Worm (Caenorhabditis elegans) whole organism, young adult: ENCODE results near the gene Y38H8A.2.

Source experiments
- B0261.1 ChIP-seq: sonication (generic microtip); optimal IDR thresholded peaks from 2 replicates; lab custom pipeline; 2016; ENCODE audit warnings: mild to moderate bottlenecking, missing genetic modification characterization, moderate library complexity, missing compliant biosample characterization
- B0336.3 ChIP-seq: fragments of 200-800 bp; sonication (Bioruptor generic); IDR thresholded peaks from 2 replicates; pipeline ENCODE4 v1.3.6; 2022; ENCODE audit warnings: missing genetic modification characterization, missing compliant biosample characterization
- F55B11.4 ChIP-seq: sonication (generic microtip); optimal IDR thresholded peaks from 2 replicates; lab custom pipeline; 2016; ENCODE audit warnings: missing compliant biosample characterization, missing genetic modification characterization, borderline replicate concordance; ENCODE audit not compliant: insufficient read depth
- F57C9.4 ChIP-seq: sonication (generic microtip); optimal IDR thresholded peaks from 2 replicates; lab custom pipeline; 2017; ENCODE audit warnings: mild to moderate bottlenecking, missing genetic modification characterization, missing compliant biosample characterization
- K11D2.4 ChIP-seq: fragments of 200-800 bp; sonication (Bioruptor generic); IDR thresholded peaks from 2 replicates; pipeline ENCODE4 v1.3.6; 2022; ENCODE audit warnings: missing genetic modification reagents, missing genetic modification characterization, missing compliant biosample characterization
- K12H6.12 ChIP-seq: fragments of 200-800 bp; sonication (Bioruptor generic); optimal IDR thresholded peaks from 2 replicates; lab custom pipeline; 2018; ENCODE audit warnings: mild to moderate bottlenecking, missing genetic modification characterization, missing compliant biosample characterization
- T26A5.8 ChIP-seq: sonication (generic microtip); optimal IDR thresholded peaks from 2 replicates; lab custom pipeline; 2016; ENCODE audit warnings: missing genetic modification characterization, missing compliant biosample characterization
- Y67H2A.10 ChIP-seq: fragments of 200-800 bp; sonication (Bioruptor generic); conservative IDR thresholded peaks from 2 replicates; pipeline ENCODE4 v1.3.6; 2022; ENCODE audit warnings: missing genetic modification reagents, missing genetic modification characterization, missing compliant biosample characterization
- Y79H2A.3 ChIP-seq: fragments of 200-800 bp; sonication (Bioruptor generic); conservative IDR thresholded peaks from 2 replicates; pipeline ENCODE4 v1.3.6; 2022; ENCODE audit warnings: missing genetic modification reagents, missing genetic modification characterization, missing compliant biosample characterization
- Y95B8A.8 ChIP-seq: fragments of 200-800 bp; sonication (Bioruptor generic); IDR thresholded peaks from 2 replicates; pipeline ENCODE4 v1.3.6; 2022; ENCODE audit warnings: missing genetic modification reagents, missing genetic modification characterization, missing compliant biosample characterization
- atf-7 ChIP-seq: sonication (generic microtip); optimal IDR thresholded peaks from 2 replicates; lab custom pipeline; 2017; ENCODE audit warnings: mild to moderate bottlenecking, missing genetic modification characterization, missing compliant biosample characterization
- athp-1 ChIP-seq: sonication (generic microtip); optimal IDR thresholded peaks from 2 replicates; lab custom pipeline; 2017; ENCODE audit warnings: mild to moderate bottlenecking, missing genetic modification characterization, missing compliant biosample characterization
- attf-3 ChIP-seq: fragments of 200-800 bp; sonication (Bioruptor generic); conservative IDR thresholded peaks from 2 replicates; pipeline ENCODE4 v1.3.6; 2022; ENCODE audit warnings: missing genetic modification reagents, missing genetic modification characterization, missing compliant biosample characterization
- cebp-1 ChIP-seq, 2 experiments: fragments of 200-800 bp in 1 of 2; sonication (Bioruptor generic) in 1 of 2; sonication (generic microtip) in 1 of 2; IDR thresholded peaks in 1 of 2; optimal IDR thresholded peaks in 1 of 2; 2 replicates each; pipeline versions ENCODE4 v1.3.6 to Lab custom; 2017 to 2022; ENCODE audit warnings: missing compliant biosample characterization in 2 of 2, missing genetic modification characterization in 2 of 2, mild to moderate bottlenecking in 1 of 2, missing genetic modification reagents in 1 of 2, moderate library complexity in 1 of 2
- cebp-2 ChIP-seq: fragments of 200-800 bp; sonication (Bioruptor generic); IDR thresholded peaks from 2 replicates; pipeline ENCODE4 v1.3.6; 2022; ENCODE audit warnings: missing genetic modification characterization, missing compliant biosample characterization
- ceh-100 ChIP-seq: fragments of 200-800 bp; sonication (Bioruptor generic); IDR thresholded peaks from 2 replicates; pipeline ENCODE4 v1.3.6; 2022; ENCODE audit warnings: missing genetic modification reagents, missing genetic modification characterization, missing compliant biosample characterization
- ceh-27 ChIP-seq: fragments of 200-800 bp; sonication (Bioruptor generic); optimal IDR thresholded peaks from 2 replicates; lab custom pipeline; 2018; ENCODE audit warnings: mild to moderate bottlenecking, missing genetic modification characterization, moderate library complexity, missing compliant biosample characterization
- ceh-40 ChIP-seq: fragments of 200-800 bp; sonication (Bioruptor generic); IDR thresholded peaks from 2 replicates; pipeline ENCODE4 v1.3.6; 2022; ENCODE audit warnings: missing genetic modification characterization, missing compliant biosample characterization
- chd-7 ChIP-seq: sonication (generic microtip); optimal IDR thresholded peaks from 2 replicates; lab custom pipeline; 2016; ENCODE audit warnings: mild to moderate bottlenecking, missing genetic modification characterization, moderate library complexity, missing compliant biosample characterization
- dox-1 ChIP-seq: fragments of 200-800 bp; sonication (Bioruptor generic); IDR thresholded peaks from 2 replicates; pipeline ENCODE4 v1.3.6; 2022; ENCODE audit warnings: missing genetic modification reagents, missing genetic modification characterization, missing compliant biosample characterization
- egl-18 ChIP-seq: fragments of 200-800 bp; sonication (Bioruptor generic); IDR thresholded peaks from 2 replicates; pipeline ENCODE4 v1.3.6; 2022; ENCODE audit warnings: missing genetic modification reagents, missing genetic modification characterization, missing compliant biosample characterization
- gei-17 ChIP-seq: fragments of 200-800 bp; sonication (Bioruptor generic); optimal IDR thresholded peaks from 2 replicates; lab custom pipeline; 2018; ENCODE audit warnings: mild to moderate bottlenecking, missing genetic modification characterization, missing compliant biosample characterization
- lag-1 ChIP-seq: fragments of 200-800 bp; sonication (Bioruptor generic); IDR thresholded peaks from 2 replicates; pipeline ENCODE4 v1.3.6; 2022; ENCODE audit warnings: missing genetic modification reagents, missing genetic modification characterization, missing compliant biosample characterization
- lsy-27 ChIP-seq: sonication (generic microtip); optimal IDR thresholded peaks from 2 replicates; lab custom pipeline; 2017; ENCODE audit warnings: missing genetic modification characterization, mild to moderate bottlenecking, missing compliant biosample characterization, antibody characterized with exemption, missing genotype, borderline replicate concordance; ENCODE audit not compliant: insufficient read depth
- madf-3 ChIP-seq: fragments of 200-800 bp; sonication (Bioruptor generic); IDR thresholded peaks from 2 replicates; pipeline ENCODE4 v1.3.6; 2022; ENCODE audit warnings: missing genetic modification reagents, missing genetic modification characterization, missing compliant biosample characterization
- mcd-1 ChIP-seq: fragments of 200-800 bp; sonication (Bioruptor generic); IDR thresholded peaks from 2 replicates; pipeline ENCODE4 v1.3.6; 2022; ENCODE audit warnings: missing genetic modification reagents, missing genetic modification characterization, missing compliant biosample characterization
- mel-28 ChIP-seq: sonication (generic microtip); optimal IDR thresholded peaks from 2 replicates; lab custom pipeline; 2016; ENCODE audit warnings: borderline replicate concordance, mild to moderate bottlenecking, missing genetic modification characterization, missing compliant biosample characterization
- nfyb-1 ChIP-seq: fragments of 200-800 bp; sonication (Bioruptor generic); IDR thresholded peaks from 2 replicates; pipeline ENCODE4 v1.3.6; 2022; ENCODE audit warnings: missing genetic modification reagents, missing genetic modification characterization, missing compliant biosample characterization
- nhr-120 ChIP-seq: fragments of 200-800 bp; sonication (Bioruptor generic); IDR thresholded peaks from 2 replicates; pipeline ENCODE4 v1.3.6; 2022; ENCODE audit warnings: missing genetic modification characterization, missing compliant biosample characterization
- nhr-179 ChIP-seq: sonication (generic microtip); optimal IDR thresholded peaks from 2 replicates; lab custom pipeline; 2016; ENCODE audit warnings: mild to moderate bottlenecking, missing genetic modification characterization, missing compliant biosample characterization
- pbrm-1 ChIP-seq: fragments of 200-800 bp; sonication (Bioruptor generic); IDR thresholded peaks from 2 replicates; pipeline ENCODE4 v1.3.6; 2022; ENCODE audit warnings: missing genetic modification reagents, missing genetic modification characterization, missing compliant biosample characterization
- rcor-1 ChIP-seq: fragments of 200-800 bp; sonication (Bioruptor generic); IDR thresholded peaks from 2 replicates; pipeline ENCODE4 v1.3.6; 2022; ENCODE audit warnings: missing genetic modification reagents, missing genetic modification characterization, missing compliant biosample characterization
- rec-8 ChIP-seq, 2 experiments: sonication (generic microtip); optimal IDR thresholded peaks; 2 replicates each; lab custom pipeline; 2016; ENCODE audit warnings: mild to moderate bottlenecking in 2 of 2, missing genetic modification characterization in 2 of 2, missing genetic modification reagents in 2 of 2, missing genotype in 2 of 2, missing biosample characterization in 1 of 2, missing compliant biosample characterization in 1 of 2, moderate library complexity in 1 of 2
- repo-1 ChIP-seq: sonication (generic microtip); optimal IDR thresholded peaks from 2 replicates; lab custom pipeline; 2017; ENCODE audit warnings: mild to moderate bottlenecking, missing genetic modification characterization, missing compliant biosample characterization
- sdz-38 ChIP-seq: sonication (generic microtip); optimal IDR thresholded peaks from 2 replicates; lab custom pipeline; 2016; ENCODE audit warnings: missing genotype, missing genetic modification characterization, missing compliant biosample characterization
- snpc-4 ChIP-seq, 5 experiments: fragments of 150-350 bp in 1 of 5; sonication (generic microtip) in 4 of 5; optimal IDR thresholded peaks; 2 replicates each; lab custom pipeline; 2014 to 2018; ENCODE audit warnings: missing genetic modification characterization in 5 of 5, missing biosample characterization in 3 of 5, antibody characterized with exemption in 2 of 5, mild to moderate bottlenecking in 2 of 5, missing compliant biosample characterization in 2 of 5, missing genotype in 2 of 5, moderate library complexity in 2 of 5, missing genetic modification reagents in 1 of 5
- somi-1 ChIP-seq: fragments of 200-800 bp; sonication (Bioruptor generic); optimal IDR thresholded peaks from 2 replicates; lab custom pipeline; 2018; ENCODE audit warnings: mild to moderate bottlenecking, missing genetic modification characterization, missing compliant biosample characterization
- sptf-2 ChIP-seq: fragments of 200-800 bp; sonication (Bioruptor generic); optimal IDR thresholded peaks from 2 replicates; lab custom pipeline; 2018; ENCODE audit warnings: mild to moderate bottlenecking, missing genetic modification characterization, missing compliant biosample characterization
- tbp1 ChIP-seq: fragments of 200-800 bp; sonication (Bioruptor generic); optimal IDR thresholded peaks from 2 replicates; lab custom pipeline; 2018; ENCODE audit warnings: mild to moderate bottlenecking, missing genetic modification characterization, missing compliant biosample characterization
- tbx-9 ChIP-seq: sonication (generic microtip); optimal IDR thresholded peaks from 2 replicates; lab custom pipeline; 2016; ENCODE audit warnings: borderline replicate concordance, missing genetic modification characterization, inconsistent platforms, missing compliant biosample characterization
- tlf-1 ChIP-seq: fragments of 200-800 bp; sonication (Bioruptor generic); optimal IDR thresholded peaks from 2 replicates; lab custom pipeline; 2018; ENCODE audit warnings: mild to moderate bottlenecking, missing genetic modification characterization, missing compliant biosample characterization
- zfh-2 ChIP-seq: fragments of 200-800 bp; sonication (Bioruptor generic); conservative IDR thresholded peaks from 2 replicates; pipeline ENCODE4 v1.3.6; 2022; ENCODE audit warnings: missing genetic modification reagents, missing genetic modification characterization, missing compliant biosample characterization
- ztf-25 ChIP-seq: fragments of 200-800 bp; sonication (Bioruptor generic); IDR thresholded peaks from 2 replicates; pipeline ENCODE4 v1.3.6; 2022; ENCODE audit warnings: missing genetic modification reagents, missing genetic modification characterization, missing compliant biosample characterization
- ztf-26 ChIP-seq: sonication (generic microtip); optimal IDR thresholded peaks from 2 replicates; lab custom pipeline; 2017; ENCODE audit warnings: missing genetic modification characterization, missing compliant biosample characterization

Gene Y38H8A.2

ce11 chrIV:13510049-13510448 is 35.8 kb downstream of the Y38H8A.2 start (continued):
- TF ChIP-seq ztf-25 (GFP tag; lab: Robert Waterston, UW) (0 out of 2 replicates have a peak, but pooled peaks have one; percentile 27), T26A5.8 (tag; lab: Kevin White, UChicago) (no peak), mel-28 (tag; lab: Kevin White, UChicago) (no peak), ceh-40 (GFP tag; lab: Robert Waterston, UW) (no peak), cebp-2 (GFP tag; lab: Robert Waterston, UW) (0 out of 2 replicates have a peak, but pooled peaks have one; percentile 18), K12H6.12 (tag; lab: Kevin White, UChicago) (no peak), ceh-27 (GFP tag; lab: Kevin White, UChicago) (no peak), Y95B8A.8 (GFP tag; lab: Robert Waterston, UW) (peak; percentile 65; the same call in 1 of the 2 replicates), ceh-100 (GFP tag; lab: Robert Waterston, UW) (no peak), B0336.3 (GFP tag; lab: Robert Waterston, UW) (peak; percentile 78; the same call in 1 of the 2 replicates), F57C9.4 (tag; lab: Kevin White, UChicago) (no peak)

- peak; percentile 85; the same call in 1 of the 2 replicates for TF ChIP-seq madf-3 (GFP tag; lab: Robert Waterston, UW)
- no peak for TF ChIP-seq ztf-26 (tag; lab: Kevin White, UChicago)
- no peak; the same call in 1 of the 2 replicates for TF ChIP-seq zfh-2 (GFP tag; lab: Robert Waterston, UW)
- TF ChIP-seq Y95B8A.8 (GFP tag; lab: Robert Waterston, UW): peak; percentile 88
- peak; percentile 70 for TF ChIP-seq tbp1 (GFP tag; lab: Kevin White, UChicago)
- TF ChIP-seq Y67H2A.10 (GFP tag; lab: Robert Waterston, UW): peak; percentile 55; the same call in 1 of the 2 replicates
- TF ChIP-seq tbx-9: no peak
- no peak for TF ChIP-seq lag-1 (GFP tag; lab: Robert Waterston, UW)
- TF ChIP-seq chd-7 (tag; lab: Kevin White, UChicago): no peak
- no peak for TF ChIP-seq K12H6.12 (tag; lab: Kevin White, UChicago)
- TF ChIP-seq gei-17 (GFP tag; lab: Kevin White, UChicago): no peak
- TF ChIP-seq K11D2.4 (GFP tag; lab: Robert Waterston, UW): no peak
- TF ChIP-seq nhr-120 (GFP tag; lab: Robert Waterston, UW): no peak
- TF ChIP-seq snpc-4 (GFP tag; optimal IDR thresholded peaks at IDR 0.05; lab: Kevin White, UChicago): peak; percentile 76
- peak in 3 of 4 experiments; percentile 55 to 92 (median 82) for TF ChIP-seq snpc-4 (tag; optimal IDR thresholded peaks at IDR 0.05; lab: Kevin White, UChicago)
- peak; percentile 69 for TF ChIP-seq rcor-1 (GFP tag; lab: Robert Waterston, UW)
- TF ChIP-seq lsy-27 (tag; lab: Kevin White, UChicago): no peak
- no peak for TF ChIP-seq repo-1 (tag; lab: Kevin White, UChicago)
- no peak for TF ChIP-seq cebp-1 (GFP tag; IDR thresholded peaks at IDR 0.05; lab: Robert Waterston, UW)
- no peak for TF ChIP-seq cebp-1 (tag; optimal IDR thresholded peaks at IDR 0.05; lab: Kevin White, UChicago)
- no peak for TF ChIP-seq B0261.1 (tag; lab: Kevin White, UChicago)
- TF ChIP-seq mcd-1 (GFP tag; lab: Robert Waterston, UW): peak; percentile 63
- TF ChIP-seq rec-8 (tag; optimal IDR thresholded peaks at IDR 0.05; lab: Kevin White, UChicago): no peak
- no peak for TF ChIP-seq cebp-2 (GFP tag; lab: Robert Waterston, UW)
- TF ChIP-seq F55B11.4 (tag; lab: Kevin White, UChicago): no peak
- TF ChIP-seq nhr-179: no peak
- TF ChIP-seq sdz-38 (tag; lab: Kevin White, UChicago): no peak
- TF ChIP-seq sptf-2 (GFP tag; lab: Kevin White, UChicago): no peak
- TF ChIP-seq egl-18 (GFP tag; lab: Robert Waterston, UW): no peak
- peak; percentile 61 for TF ChIP-seq pbrm-1 (GFP tag; lab: Robert Waterston, UW)
- 0 out of 2 replicates have a peak, but pooled peaks have one; percentile 54 for TF ChIP-seq Y79H2A.3 (GFP tag; lab: Robert Waterston, UW)
- peak; percentile 82 for TF ChIP-seq dox-1 (GFP tag; lab: Robert Waterston, UW)
- no peak for TF ChIP-seq attf-3 (GFP tag; lab: Robert Waterston, UW)
- TF ChIP-seq mel-28 (tag; lab: Kevin White, UChicago): no peak
- TF ChIP-seq athp-1: peak; percentile 20
- no peak for TF ChIP-seq atf-7 (tag; lab: Kevin White, UChicago)
- no peak for TF ChIP-seq somi-1
- no peak for TF ChIP-seq T26A5.8 (tag; lab: Kevin White, UChicago)
- TF ChIP-seq nfyb-1 (GFP tag; lab: Robert Waterston, UW): no peak
- peak; percentile 89 for TF ChIP-seq tlf-1 (GFP tag; lab: Kevin White, UChicago)
Measured at ce11 chrIV:13512112-13512569, 37.9 kb downstream of the Y38H8A.2 start, which contains the start of gene puf-3. Gene puf-3 (minus strand): TSS chrIV:13512162.
